Worm (Caenorhabditis elegans) whole organism, L2 larva: Measurements from ENCODE around the gene H03A11.2.

ENCODE experiments used
- C34F6.9 ChIP-seq: fragments of 150-350 bp; optimal IDR thresholded peaks from 2 replicates; lab custom pipeline; 2014; ENCODE audit warnings: missing biosample characterization, missing genetic modification characterization
- F13H6.1 ChIP-seq: sonication (generic microtip); optimal IDR thresholded peaks from 2 replicates; lab custom pipeline; 2016; ENCODE audit warnings: missing genetic modification characterization, missing compliant biosample characterization
- R02D3.7 ChIP-seq: fragments of 150-350 bp; optimal IDR thresholded peaks from 2 replicates; lab custom pipeline; 2014; ENCODE audit warnings: missing biosample characterization, missing genetic modification characterization
- Y55F3AM.14 ChIP-seq: fragments of 200-800 bp; sonication (Bioruptor generic); optimal IDR thresholded peaks from 2 replicates; lab custom pipeline; 2018; ENCODE audit warnings: mild to moderate bottlenecking, missing genetic modification characterization, missing compliant biosample characterization
- ZK546.5 ChIP-seq: sonication (generic microtip); optimal IDR thresholded peaks from 2 replicates; lab custom pipeline; 2017; ENCODE audit warnings: missing biosample characterization, missing genetic modification characterization
- alr-1 ChIP-seq: fragments of 150-350 bp; optimal IDR thresholded peaks from 2 replicates; lab custom pipeline; 2014; ENCODE audit warnings: missing biosample characterization, missing genetic modification characterization
- aly-2 ChIP-seq: fragments of 150-350 bp; optimal IDR thresholded peaks from 2 replicates; lab custom pipeline; 2014; ENCODE audit warnings: missing biosample characterization, missing genetic modification characterization
- ama-1 ChIP-seq: fragments of 150-350 bp; optimal IDR thresholded peaks from 2 replicates; lab custom pipeline; 2018; ENCODE audit warnings: inconsistent platforms
- blmp-1 ChIP-seq: sonication (generic microtip); optimal IDR thresholded peaks from 2 replicates; lab custom pipeline; 2017; ENCODE audit warnings: missing genetic modification characterization, mild to moderate bottlenecking, missing compliant biosample characterization, antibody characterized with exemption, moderate library complexity; ENCODE audit not compliant: insufficient read depth
- ceh-16 ChIP-seq: fragments of 150-350 bp; optimal IDR thresholded peaks from 2 replicates; lab custom pipeline; 2014; ENCODE audit warnings: missing biosample characterization, missing genetic modification characterization
- ceh-82 ChIP-seq: fragments of 150-350 bp; optimal IDR thresholded peaks from 2 replicates; lab custom pipeline; 2014; ENCODE audit warnings: missing biosample characterization, missing genetic modification characterization
- crh-2 ChIP-seq: sonication (generic microtip); optimal IDR thresholded peaks from 2 replicates; lab custom pipeline; 2017; ENCODE audit warnings: missing biosample characterization, missing genetic modification characterization
- dmd-4 ChIP-seq: sonication (generic microtip); optimal IDR thresholded peaks from 2 replicates; lab custom pipeline; 2017; ENCODE audit warnings: missing biosample characterization, missing genetic modification characterization
- egl-27 ChIP-seq: sonication (generic microtip); optimal IDR thresholded peaks from 3 replicates; lab custom pipeline; 2017; ENCODE audit warnings: missing biosample characterization, missing genetic modification reagents, missing genetic modification characterization
- elt-1 ChIP-seq: fragments of 150-350 bp; optimal IDR thresholded peaks from 2 replicates; lab custom pipeline; 2014; ENCODE audit warnings: missing biosample characterization, missing genetic modification characterization
- elt-3 ChIP-seq: sonication (generic microtip); optimal IDR thresholded peaks from 2 replicates; lab custom pipeline; 2017; ENCODE audit warnings: missing biosample characterization, missing genetic modification characterization
- fos-1 ChIP-seq: fragments of 150-350 bp; optimal IDR thresholded peaks from 2 replicates; lab custom pipeline; 2014; ENCODE audit warnings: missing biosample characterization, missing genetic modification characterization
- gmeb-1 ChIP-seq: fragments of 150-350 bp; optimal IDR thresholded peaks from 2 replicates; lab custom pipeline; 2014; ENCODE audit warnings: missing biosample characterization, missing genetic modification characterization
- lin-11 ChIP-seq: fragments of 150-350 bp; sonication (generic microtip); optimal IDR thresholded peaks from 2 replicates; lab custom pipeline; 2014; ENCODE audit warnings: missing biosample characterization, missing genetic modification characterization, inconsistent platforms, mixed read lengths
- lin-13 ChIP-seq: fragments of 150-350 bp; optimal IDR thresholded peaks from 2 replicates; lab custom pipeline; 2014; ENCODE audit warnings: missing biosample characterization, missing genetic modification reagents, missing genetic modification characterization
- lin-39 ChIP-seq: fragments of 150-350 bp; optimal IDR thresholded peaks from 2 replicates; lab custom pipeline; 2014; ENCODE audit warnings: missing biosample characterization, missing genetic modification reagents, missing genetic modification characterization
- lsy-2 ChIP-seq, 2 experiments: fragments of 150-350 bp in 1 of 2; sonication (generic microtip) in 1 of 2; optimal IDR thresholded peaks; 2 replicates each; lab custom pipeline; 2014 to 2017; ENCODE audit warnings: missing biosample characterization in 2 of 2, missing genetic modification characterization in 2 of 2
- mab-5 ChIP-seq: fragments of 150-350 bp; optimal IDR thresholded peaks from 2 replicates; lab custom pipeline; 2014; ENCODE audit warnings: missing biosample characterization, missing genetic modification characterization
- mbf-1 ChIP-seq: sonication (generic microtip); optimal IDR thresholded peaks from 2 replicates; lab custom pipeline; 2017; ENCODE audit warnings: missing biosample characterization, missing genetic modification characterization
- mdl-1 ChIP-seq, 2 experiments: fragments of 150-350 bp in 1 of 2; sonication (generic microtip) in 1 of 2; optimal IDR thresholded peaks; 2 replicates each; lab custom pipeline; 2017; ENCODE audit warnings: missing biosample characterization in 2 of 2, missing genetic modification characterization in 2 of 2
- nhr-10 ChIP-seq: sonication (generic microtip); optimal IDR thresholded peaks from 2 replicates; lab custom pipeline; 2017; ENCODE audit warnings: missing biosample characterization, missing genetic modification characterization
- nhr-11 ChIP-seq: fragments of 150-350 bp; optimal IDR thresholded peaks from 2 replicates; lab custom pipeline; 2014; ENCODE audit warnings: missing biosample characterization, missing genetic modification characterization
- nhr-12 ChIP-seq: fragments of 150-350 bp; optimal IDR thresholded peaks from 2 replicates; lab custom pipeline; 2014; ENCODE audit warnings: missing biosample characterization, missing genetic modification characterization
- nhr-129 ChIP-seq: fragments of 150-350 bp; optimal IDR thresholded peaks from 2 replicates; lab custom pipeline; 2014; ENCODE audit warnings: missing biosample characterization, missing genetic modification characterization
- nhr-21 ChIP-seq: fragments of 150-350 bp; optimal IDR thresholded peaks from 2 replicates; lab custom pipeline; 2014; ENCODE audit warnings: missing biosample characterization, missing genetic modification characterization
- nhr-23 ChIP-seq: fragments of 150-350 bp; optimal IDR thresholded peaks from 2 replicates; lab custom pipeline; 2014; ENCODE audit warnings: missing biosample characterization, missing genetic modification reagents, missing genetic modification characterization
- nhr-237 ChIP-seq: fragments of 150-350 bp; optimal IDR thresholded peaks from 2 replicates; lab custom pipeline; 2014; ENCODE audit warnings: missing biosample characterization, missing genetic modification characterization
- nhr-25 ChIP-seq: fragments of 150-350 bp; sonication (generic microtip); optimal IDR thresholded peaks from 3 replicates; lab custom pipeline; 2014; ENCODE audit warnings: missing biosample characterization, missing genetic modification characterization
- nhr-6 ChIP-seq: fragments of 150-350 bp; optimal IDR thresholded peaks from 2 replicates; lab custom pipeline; 2014; ENCODE audit warnings: missing biosample characterization, missing genetic modification characterization
- nhr-77 ChIP-seq: fragments of 150-350 bp; optimal IDR thresholded peaks from 2 replicates; lab custom pipeline; 2014; ENCODE audit warnings: missing biosample characterization, missing genetic modification characterization
- peb-1 ChIP-seq: fragments of 150-350 bp; optimal IDR thresholded peaks from 2 replicates; lab custom pipeline; 2014; ENCODE audit warnings: missing biosample characterization, missing genetic modification characterization
- sem-4 ChIP-seq: fragments of 150-350 bp; optimal IDR thresholded peaks from 2 replicates; lab custom pipeline; 2014; ENCODE audit warnings: missing biosample characterization, missing genetic modification reagents, missing genetic modification characterization
- skn-1 ChIP-seq: sonication (generic microtip); optimal IDR thresholded peaks from 2 replicates; lab custom pipeline; 2017; ENCODE audit warnings: missing biosample characterization, missing genetic modification characterization
- sma-3 ChIP-seq: sonication (generic microtip); optimal IDR thresholded peaks from 2 replicates; lab custom pipeline; 2016; ENCODE audit warnings: missing genetic modification reagents, missing genetic modification characterization, missing compliant biosample characterization
- sma-9 ChIP-seq, 2 experiments: fragments of 150-350 bp in 1 of 2; sonication (generic microtip) in 1 of 2; optimal IDR thresholded peaks; 2 replicates each; lab custom pipeline; 2014 to 2016; ENCODE audit warnings: missing genetic modification characterization in 2 of 2, mild to moderate bottlenecking in 1 of 2, missing biosample characterization in 1 of 2, missing compliant biosample characterization in 1 of 2, missing genetic modification reagents in 1 of 2, moderate library complexity in 1 of 2
- snpc-4 ChIP-seq: fragments of 150-350 bp; optimal IDR thresholded peaks from 2 replicates; lab custom pipeline; 2014; ENCODE audit warnings: missing biosample characterization, missing genetic modification characterization
- unc-39 ChIP-seq: fragments of 150-350 bp; optimal IDR thresholded peaks from 2 replicates; lab custom pipeline; 2014; ENCODE audit warnings: missing biosample characterization, missing genetic modification characterization
- unc-55 ChIP-seq: fragments of 150-350 bp; sonication (generic microtip); optimal IDR thresholded peaks from 3 replicates; lab custom pipeline; 2014; ENCODE audit warnings: missing biosample characterization, missing genetic modification reagents, missing genetic modification characterization
- unc-62 ChIP-seq: fragments of 150-350 bp; optimal IDR thresholded peaks from 2 replicates; lab custom pipeline; 2014; ENCODE audit warnings: missing biosample characterization, missing genetic modification reagents, missing genetic modification characterization
- zag-1 ChIP-seq: fragments of 150-350 bp; optimal IDR thresholded peaks from 2 replicates; lab custom pipeline; 2014; ENCODE audit warnings: missing biosample characterization, missing genetic modification characterization
- ztf-1 ChIP-seq: fragments of 200-800 bp; sonication (Bioruptor generic); conservative IDR thresholded peaks from 2 replicates; pipeline ENCODE4 v1.3.6; 2022; ENCODE audit warnings: missing genetic modification characterization, missing compliant biosample characterization
- ztf-11 ChIP-seq: sonication (generic microtip); optimal IDR thresholded peaks from 2 replicates; lab custom pipeline; 2017; ENCODE audit warnings: missing biosample characterization, missing genetic modification characterization
- ztf-4 ChIP-seq: fragments of 150-350 bp; optimal IDR thresholded peaks from 2 replicates; lab custom pipeline; 2014; ENCODE audit warnings: missing biosample characterization, missing genetic modification characterization

H03A11.2 gene

DNA sequence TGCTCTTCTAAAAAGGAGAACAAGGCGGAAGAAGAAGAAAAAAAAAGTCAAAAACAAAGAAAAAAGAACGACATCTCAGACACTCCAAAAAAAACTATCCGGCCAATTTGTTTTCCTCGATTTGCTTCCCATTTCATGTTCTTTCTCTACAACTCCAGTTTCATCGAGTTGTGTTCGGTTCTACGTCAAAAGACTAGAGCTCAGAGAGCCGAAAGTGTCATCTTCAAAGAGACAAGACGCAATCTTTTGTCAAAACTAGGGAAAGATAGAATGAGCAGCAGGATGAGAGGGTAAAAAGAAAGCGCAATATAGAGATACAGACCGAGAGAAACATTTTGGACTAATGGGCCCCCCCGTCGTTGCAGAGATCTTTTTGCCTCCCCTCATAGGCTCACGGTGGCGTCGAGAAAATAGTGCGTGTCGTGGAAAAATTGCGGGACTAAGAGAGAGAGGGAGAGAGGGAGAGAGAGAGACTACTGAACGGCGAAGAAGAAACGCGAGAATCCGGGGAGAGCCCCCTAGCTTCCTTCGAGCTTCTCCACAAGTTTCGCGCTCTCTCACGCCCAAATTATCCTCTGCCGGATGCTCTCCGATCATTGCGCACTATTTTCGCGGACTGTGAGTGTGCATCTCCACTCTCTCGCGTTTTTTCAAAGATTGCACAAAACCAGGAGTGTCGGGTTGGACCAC, 41.3 kb downstream of the H03A11.2 start:
- TF ChIP-seq nhr-237 (no peak), unc-62 (GFP tag; lab: Kevin White, UChicago) (no peak), ztf-1 (GFP tag; lab: Robert Waterston, UW) (no peak), ztf-4 (tag; lab: Kevin White, UChicago) (peak; percentile 85), unc-55 (peak; percentile 82), mab-5 (tag; lab: Kevin White, UChicago) (peak; percentile 79), snpc-4 (tag; lab: Kevin White, UChicago) (peak; percentile 16), lin-11 (peak; percentile 31), blmp-1 (tag; lab: Kevin White, UChicago) (no peak), skn-1 (tag; lab: Kevin White, UChicago) (no peak), gmeb-1 (tag; lab: Kevin White, UChicago) (no peak), ZK546.5 (tag; lab: Kevin White, UChicago) (no peak), nhr-6 (tag; lab: Kevin White, UChicago) (no peak), elt-3 (no peak), sma-9 (GFP tag; optimal IDR thresholded peaks at IDR 0.05; lab: Kevin White, UChicago) (peak; percentile 87), sma-9 (tag; optimal IDR thresholded peaks at IDR 0.05; lab: Kevin White, UChicago) (no peak), nhr-77 (tag; lab: Kevin White, UChicago) (no peak), ceh-16 (no peak), mbf-1 (no peak), dmd-4 (tag; lab: Kevin White, UChicago) (no peak), nhr-11 (no peak), nhr-10 (no peak), R02D3.7 (no peak), crh-2 (tag; lab: Kevin White, UChicago) (peak; percentile 71), elt-1 (no peak), C34F6.9 (tag; lab: Kevin White, UChicago) (peak; percentile 75), unc-39 (tag; lab: Kevin White, UChicago) (no peak), nhr-23 (tag; lab: Kevin White, UChicago) (no peak), nhr-12 (tag; lab: Kevin White, UChicago) (no peak), nhr-21 (tag; lab: Kevin White, UChicago) (peak; percentile 9), zag-1 (tag; lab: Kevin White, UChicago) (peak; percentile 79), Y55F3AM.14 (GFP tag; lab: Kevin White, UChicago) (no peak), sma-3 (no peak), fos-1 (peak; percentile 5), peb-1 (no peak), lin-39 (tag; lab: Kevin White, UChicago) (no peak), ama-1 (lab: Kevin White, UChicago) (no peak), ceh-82 (tag; lab: Kevin White, UChicago) (peak; percentile 23), mdl-1 (tag; optimal IDR thresholded peaks at IDR 0.05; lab: Kevin White, UChicago) (peak; percentile 43 to 58), nhr-129 (tag; lab: Kevin White, UChicago) (peak; percentile 86), lsy-2 (tag; optimal IDR thresholded peaks at IDR 0.05; lab: Kevin White, UChicago) (peak in 1 of 2 experiments; percentile 72), egl-27 (peak; percentile 77), lin-13 (peak; percentile 63), sem-4 (tag; lab: Kevin White, UChicago) (peak; percentile 84), ztf-11 (tag; lab: Kevin White, UChicago) (no peak), alr-1 (tag; lab: Kevin White, UChicago) (no peak), nhr-25 (no peak), aly-2 (tag; lab: Kevin White, UChicago) (no peak), F13H6.1 (tag; lab: Kevin White, UChicago) (peak; percentile 95)
